Worm (Caenorhabditis elegans) whole organism, midembryonic: Measurements from ENCODE around the gene emb-27.

ENCODE experiments used
- T22C8.4 ChIP-seq: fragments of 200-800 bp; sonication (Bioruptor generic); IDR thresholded peaks from 2 replicates; pipeline ENCODE4 v1.3.6; 2022; ENCODE audit warnings: missing genetic modification characterization, missing compliant biosample characterization
- cog-1 ChIP-seq: sonication (generic microtip); optimal IDR thresholded peaks from 2 replicates; lab custom pipeline; 2016; ENCODE audit warnings: missing genetic modification characterization, missing compliant biosample characterization
- flt-1 ChIP-seq: fragments of 200-800 bp; sonication (Bioruptor generic); IDR thresholded peaks from 2 replicates; pipeline ENCODE4 v1.3.6; 2022; ENCODE audit warnings: missing genetic modification characterization, missing compliant biosample characterization
- klf-2 ChIP-seq: fragments of 200-800 bp; sonication (Bioruptor generic); conservative IDR thresholded peaks from 2 replicates; pipeline ENCODE4 v1.3.6; 2022; ENCODE audit warnings: missing genetic modification reagents, missing genetic modification characterization, missing compliant biosample characterization
- med-1 ChIP-seq: sonication (generic microtip); optimal IDR thresholded peaks from 2 replicates; lab custom pipeline; 2017; ENCODE audit warnings: missing genetic modification characterization, mild to moderate bottlenecking, missing compliant biosample characterization, antibody characterized with exemption, missing genetic modification reagents; ENCODE audit not compliant: insufficient read depth
- ref-1 ChIP-seq: fragments of 200-800 bp; sonication (Bioruptor generic); conservative IDR thresholded peaks from 2 replicates; pipeline ENCODE4 v1.3.6; 2022; ENCODE audit warnings: missing genetic modification reagents, missing genetic modification characterization, missing compliant biosample characterization
- tab-1 ChIP-seq: fragments of 200-800 bp; sonication (Bioruptor generic); IDR thresholded peaks from 2 replicates; pipeline ENCODE4 v1.3.6; 2022; ENCODE audit warnings: missing genetic modification characterization, missing compliant biosample characterization
- ztf-23 ChIP-seq: fragments of 200-800 bp; sonication (Bioruptor generic); IDR thresholded peaks from 2 replicates; pipeline ENCODE4 v1.3.6; 2022; ENCODE audit warnings: missing genetic modification reagents, missing genetic modification characterization, missing compliant biosample characterization
- ztf-29 ChIP-seq: fragments of 200-800 bp; sonication (Bioruptor generic); IDR thresholded peaks from 2 replicates; pipeline ENCODE4 v1.3.6; 2022; ENCODE audit warnings: missing genetic modification reagents, missing genetic modification characterization, missing compliant biosample characterization

emb-27 gene

ce11 chrII:8185016-8185493 is 23.1 kb upstream of the emb-27 start, which contains the start of the genes mig-5 and cct-1:
Gene mig-5, minus strand, starts transcription at chrII:8185023.
Gene cct-1, plus strand, starts transcription at chrII:8185443.
- no peak for TF ChIP-seq klf-2 (GFP tag; lab: Robert Waterston, UW)
- TF ChIP-seq cog-1 (tag; lab: Kevin White, UChicago): peak; percentile 84
- peak; percentile 71 for TF ChIP-seq flt-1 (GFP tag; lab: Robert Waterston, UW)

ce11 chrII:8181437-8181836 is 19.5 kb upstream of the emb-27 start, which contains the start of gene dylt-3:
Gene dylt-3, plus strand, starts transcription at chrII:8181737.
- no peak for TF ChIP-seq ztf-29
- TF ChIP-seq klf-2 (GFP tag; lab: Robert Waterston, UW): no peak
- TF ChIP-seq med-1 (GFP tag; lab: Kevin White, UChicago): no peak
- TF ChIP-seq tab-1 (GFP tag; lab: Robert Waterston, UW): no peak
- TF ChIP-seq ref-1 (GFP tag; lab: Robert Waterston, UW): no peak
- TF ChIP-seq T22C8.4 (GFP tag; lab: Robert Waterston, UW): no peak
- no peak for TF ChIP-seq flt-1 (GFP tag; lab: Robert Waterston, UW)
- TF ChIP-seq cog-1 (tag; lab: Kevin White, UChicago): no peak
- TF ChIP-seq ztf-23 (GFP tag; lab: Robert Waterston, UW): no peak

ce11 chrII:8180281-8180680 is 18.3 kb upstream of the emb-27 start, which contains the start of gene T05C12.4:
Gene T05C12.4, minus strand, starts transcription at chrII:8180381.
- TF ChIP-seq ztf-23 (GFP tag; lab: Robert Waterston, UW) (no peak), cog-1 (tag; lab: Kevin White, UChicago) (no peak), T22C8.4 (GFP tag; lab: Robert Waterston, UW) (no peak)

ce11 chrII:8178614-8179013 is 16.6 kb upstream of the emb-27 start:
- no peak for TF ChIP-seq ref-1 (GFP tag; lab: Robert Waterston, UW)
- no peak for TF ChIP-seq med-1 (GFP tag; lab: Kevin White, UChicago)
- TF ChIP-seq klf-2 (GFP tag; lab: Robert Waterston, UW): no peak
- no peak for TF ChIP-seq cog-1 (tag; lab: Kevin White, UChicago)

ce11 chrII:8177095-8177494 is 15.1 kb upstream of the emb-27 start, which contains the start of gene acr-14:
Gene acr-14, minus strand, starts transcription at chrII:8177195.
- TF ChIP-seq ztf-23 (GFP tag; lab: Robert Waterston, UW): no peak
- TF ChIP-seq cog-1 (tag; lab: Kevin White, UChicago): no peak
- TF ChIP-seq tab-1 (GFP tag; lab: Robert Waterston, UW): no peak
- TF ChIP-seq ref-1 (GFP tag; lab: Robert Waterston, UW): no peak
- TF ChIP-seq med-1 (GFP tag; lab: Kevin White, UChicago): no peak
- no peak for TF ChIP-seq T22C8.4 (GFP tag; lab: Robert Waterston, UW)
- TF ChIP-seq ztf-29: no peak
- no peak for TF ChIP-seq klf-2 (GFP tag; lab: Robert Waterston, UW)

- TF ChIP-seq tab-1 (GFP tag; lab: Robert Waterston, UW) (no peak), cog-1 (tag; lab: Kevin White, UChicago) (no peak), T22C8.4 (GFP tag; lab: Robert Waterston, UW) (no peak), klf-2 (GFP tag; lab: Robert Waterston, UW) (no peak), flt-1 (GFP tag; lab: Robert Waterston, UW) (no peak), med-1 (GFP tag; lab: Kevin White, UChicago) (no peak)
Observed at ce11 chrII:8174148-8174547, 12.2 kb upstream of the emb-27 start.

- TF ChIP-seq med-1 (GFP tag; lab: Kevin White, UChicago) (no peak), ztf-29 (no peak), T22C8.4 (GFP tag; lab: Robert Waterston, UW) (no peak), ref-1 (GFP tag; lab: Robert Waterston, UW) (no peak)
Observed at ce11 chrII:8173449-8173848, 11.5 kb upstream of the emb-27 start, which contains the start of the genes decr-1.3 and T05C12.1. Gene decr-1.3, minus strand, starts transcription at chrII:8173549. Gene T05C12.1, plus strand, starts transcription at chrII:8173680.

- TF ChIP-seq ztf-23 (GFP tag; lab: Robert Waterston, UW) (no peak), T22C8.4 (GFP tag; lab: Robert Waterston, UW) (no peak), ztf-29 (no peak), tab-1 (GFP tag; lab: Robert Waterston, UW) (no peak), flt-1 (GFP tag; lab: Robert Waterston, UW) (no peak), ref-1 (GFP tag; lab: Robert Waterston, UW) (no peak), cog-1 (tag; lab: Kevin White, UChicago) (no peak), med-1 (GFP tag; lab: Kevin White, UChicago) (no peak), klf-2 (GFP tag; lab: Robert Waterston, UW) (no peak)
Observed at ce11 chrII:8170374-8170773, 8.4 kb upstream of the emb-27 start, which contains the start of gene T05C12.11. Gene T05C12.11, minus strand, starts transcription at chrII:8170474.

ce11 chrII:8169283-8169682 is 7.3 kb upstream of the emb-27 start, which contains the start of gene T05C12.15:
Gene T05C12.15, plus strand, starts transcription at chrII:8169583.
- TF ChIP-seq klf-2 (GFP tag; lab: Robert Waterston, UW) (no peak), cog-1 (tag; lab: Kevin White, UChicago) (no peak), med-1 (GFP tag; lab: Kevin White, UChicago) (no peak), T22C8.4 (GFP tag; lab: Robert Waterston, UW) (no peak), ztf-23 (GFP tag; lab: Robert Waterston, UW) (no peak), ztf-29 (no peak), ref-1 (GFP tag; lab: Robert Waterston, UW) (no peak), tab-1 (GFP tag; lab: Robert Waterston, UW) (no peak), flt-1 (GFP tag; lab: Robert Waterston, UW) (no peak)

- TF ChIP-seq klf-2 (GFP tag; lab: Robert Waterston, UW): no peak
- no peak for TF ChIP-seq ztf-29
- TF ChIP-seq ref-1 (GFP tag; lab: Robert Waterston, UW): no peak
- TF ChIP-seq tab-1 (GFP tag; lab: Robert Waterston, UW): no peak
- TF ChIP-seq flt-1 (GFP tag; lab: Robert Waterston, UW): no peak
- no peak for TF ChIP-seq med-1 (GFP tag; lab: Kevin White, UChicago)
Observed at ce11 chrII:8160916-8161315, 1.1 kb downstream of the emb-27 start.
